Worm (Caenorhabditis elegans): Measurements from ENCODE around the gene T19C3.7.

DNA sequence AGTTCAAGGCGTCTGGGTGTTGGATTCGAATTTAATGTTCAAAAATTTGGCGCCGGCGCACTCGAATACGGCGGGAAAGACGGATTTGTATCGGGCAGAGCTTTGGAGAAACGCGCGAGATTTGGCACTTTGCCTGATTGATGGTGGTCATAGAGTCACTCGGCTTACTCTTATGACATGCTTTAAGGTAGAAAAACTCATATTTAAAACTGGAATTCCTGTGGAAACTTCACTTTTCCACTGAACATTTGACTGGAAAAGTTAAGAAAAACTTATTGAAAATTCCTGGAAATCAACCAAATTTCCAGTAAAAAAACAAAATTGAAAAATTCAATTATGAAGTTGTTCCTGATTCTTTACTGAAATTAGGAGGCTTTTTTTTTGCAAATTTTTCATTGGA is 8.7 kb upstream of the T19C3.7 start:
- TF ChIP-seq hnd-1 (tag; optimal IDR thresholded peaks at IDR 0.05) = no peak
- TF ChIP-seq pes-1 (GFP tag; IDR thresholded peaks at IDR 0.05) = no peak
- no peak for TF ChIP-seq ceh-13 (GFP tag; optimal IDR thresholded peaks at IDR 0.05)
- TF ChIP-seq ets-7 (tag; optimal IDR thresholded peaks at IDR 0.05) = no peak
